Worm (Caenorhabditis elegans) whole organism, L4 larva: ENCODE results near the gene K06H7.2.

Experiments used
- ama-1 ChIP-seq: fragments of 150-350 bp; optimal IDR thresholded peaks from 2 replicates; lab custom pipeline; 2014; ENCODE audit warnings: inconsistent platforms, mixed read lengths
- ces-1 ChIP-seq: fragments of 150-350 bp; sonication (generic microtip); optimal IDR thresholded peaks from 4 replicates; lab custom pipeline; 2014; ENCODE audit warnings: missing biosample characterization, missing genetic modification reagents, missing genetic modification characterization
- daf-16 ChIP-seq, 3 experiments: sonication (generic microtip); optimal IDR thresholded peaks; 2 replicates each; lab custom pipeline; 2016 to 2017; ENCODE audit warnings: missing genetic modification characterization in 3 of 3, missing genetic modification reagents in 3 of 3, mild to moderate bottlenecking in 2 of 3, missing compliant biosample characterization in 2 of 3, missing biosample characterization in 1 of 3, moderate library complexity in 1 of 3
- egl-27 ChIP-seq: sonication (generic microtip); optimal IDR thresholded peaks from 3 replicates; lab custom pipeline; 2017; ENCODE audit warnings: missing biosample characterization, missing genetic modification reagents, missing genetic modification characterization
- gei-8 ChIP-seq: fragments of 200-800 bp; sonication (Bioruptor generic); optimal IDR thresholded peaks from 2 replicates; lab custom pipeline; 2018; ENCODE audit warnings: mild to moderate bottlenecking, missing genetic modification characterization, missing compliant biosample characterization
- lin-1 ChIP-seq: fragments of 200-800 bp; sonication (Bioruptor generic); IDR thresholded peaks from 2 replicates; pipeline ENCODE4 v1.3.6; 2022; ENCODE audit warnings: missing genetic modification reagents, missing genetic modification characterization, missing compliant biosample characterization
- nhr-237 ChIP-seq: sonication (generic microtip); optimal IDR thresholded peaks from 2 replicates; lab custom pipeline; 2017; ENCODE audit warnings: missing biosample characterization, missing genetic modification characterization
- nhr-25 ChIP-seq: sonication (generic microtip); optimal IDR thresholded peaks from 2 replicates; lab custom pipeline; 2017; ENCODE audit warnings: missing genetic modification characterization, mild to moderate bottlenecking, missing compliant biosample characterization, antibody characterized with exemption, moderate library complexity, borderline replicate concordance; ENCODE audit not compliant: insufficient read depth
- pha-4 ChIP-seq, 2 experiments: fragments of 150-350 bp in 1 of 2; fragments of 200-800 bp in 1 of 2; sonication (Bioruptor generic) in 1 of 2; IDR thresholded peaks in 1 of 2; optimal IDR thresholded peaks in 1 of 2; 2 replicates each; pipeline versions ENCODE4 v1.3.6 to Lab custom; 2014 to 2022; ENCODE audit warnings: missing genetic modification characterization in 2 of 2, missing genetic modification reagents in 2 of 2, missing biosample characterization in 1 of 2, missing compliant biosample characterization in 1 of 2
- pqm-1 ChIP-seq: sonication (generic microtip); optimal IDR thresholded peaks from 2 replicates; lab custom pipeline; 2017; ENCODE audit warnings: missing biosample characterization, missing genetic modification characterization
- unc-130 ChIP-seq: sonication (generic microtip); optimal IDR thresholded peaks from 2 replicates; lab custom pipeline; 2016; ENCODE audit warnings: missing genetic modification reagents, missing genetic modification characterization, missing compliant biosample characterization

ce11 chrIII:8124323-8124722 lies 30.9 kb downstream of the K06H7.2 start:
- peak; percentile 36 for TF ChIP-seq nhr-25 (tag; lab: Kevin White, UChicago)
- no peak for TF ChIP-seq daf-16 (GFP tag; optimal IDR thresholded peaks at IDR 0.05; lab: Kevin White, UChicago)
- TF ChIP-seq daf-16 (tag; optimal IDR thresholded peaks at IDR 0.05; lab: Kevin White, UChicago) = peak; percentile 49
- peak; percentile 26 for TF ChIP-seq pqm-1
- TF ChIP-seq lin-1 = no peak
- TF ChIP-seq ama-1 (lab: Kevin White, UChicago) = no peak
- no peak for TF ChIP-seq unc-130
- no peak for TF ChIP-seq nhr-237 (tag; lab: Kevin White, UChicago)
- no peak for TF ChIP-seq ces-1 (GFP tag; lab: Kevin White, UChicago)
- TF ChIP-seq pha-4 (GFP tag; IDR thresholded peaks at IDR 0.05; lab: Robert Waterston, UW) = no peak
- no peak for TF ChIP-seq pha-4 (tag; optimal IDR thresholded peaks at IDR 0.05; lab: Kevin White, UChicago)
- no peak for TF ChIP-seq egl-27
- TF ChIP-seq gei-8 (GFP tag; lab: Kevin White, UChicago) = peak; percentile 58
